Worm (Caenorhabditis elegans) whole organism, L3 larva: ENCODE results near the gene Y46G5A.20.

Source experiments
- ceh-16 ChIP-seq: sonication (generic microtip); optimal IDR thresholded peaks from 2 replicates; lab custom pipeline; 2017; ENCODE audit warnings: missing biosample characterization, missing genetic modification characterization
- ceh-9 ChIP-seq: sonication (generic microtip); optimal IDR thresholded peaks from 2 replicates; lab custom pipeline; 2018; ENCODE audit warnings: missing biosample characterization, missing genetic modification characterization
- egl-27 ChIP-seq: sonication (generic microtip); optimal IDR thresholded peaks from 4 replicates; lab custom pipeline; 2017; ENCODE audit warnings: missing biosample characterization, missing genetic modification reagents, missing genetic modification characterization
- elt-2 ChIP-seq: sonication (generic microtip); optimal IDR thresholded peaks from 2 replicates; lab custom pipeline; 2016; ENCODE audit warnings: missing genetic modification reagents, mild to moderate bottlenecking, missing genetic modification characterization, missing compliant biosample characterization
- jun-1 ChIP-seq: fragments of 150-350 bp; optimal IDR thresholded peaks from 2 replicates; lab custom pipeline; 2014; ENCODE audit warnings: missing biosample characterization, missing genetic modification reagents, missing genetic modification characterization
- nhr-12 ChIP-seq: fragments of 150-350 bp; optimal IDR thresholded peaks from 2 replicates; lab custom pipeline; 2014; ENCODE audit warnings: missing biosample characterization, missing genetic modification characterization
- nhr-25 ChIP-seq: sonication (generic microtip); optimal IDR thresholded peaks from 2 replicates; lab custom pipeline; 2017; ENCODE audit warnings: missing biosample characterization, missing genetic modification characterization
- nhr-76 ChIP-seq: fragments of 150-350 bp; sonication (generic microtip); optimal IDR thresholded peaks from 5 replicates; lab custom pipeline; 2014; ENCODE audit warnings: missing biosample characterization, missing genetic modification characterization
- pha-4 ChIP-seq: fragments of 150-350 bp; optimal IDR thresholded peaks from 2 replicates; lab custom pipeline; 2014; ENCODE audit warnings: missing biosample characterization, missing genetic modification reagents, missing genetic modification characterization
- skn-1 ChIP-seq: fragments of 150-350 bp; optimal IDR thresholded peaks from 2 replicates; lab custom pipeline; 2014; ENCODE audit warnings: missing biosample characterization, missing genetic modification characterization
- unc-62 ChIP-seq: fragments of 150-350 bp; sonication (generic microtip); optimal IDR thresholded peaks from 4 replicates; lab custom pipeline; 2014; ENCODE audit warnings: missing biosample characterization, missing genetic modification reagents, missing genetic modification characterization

DNA sequence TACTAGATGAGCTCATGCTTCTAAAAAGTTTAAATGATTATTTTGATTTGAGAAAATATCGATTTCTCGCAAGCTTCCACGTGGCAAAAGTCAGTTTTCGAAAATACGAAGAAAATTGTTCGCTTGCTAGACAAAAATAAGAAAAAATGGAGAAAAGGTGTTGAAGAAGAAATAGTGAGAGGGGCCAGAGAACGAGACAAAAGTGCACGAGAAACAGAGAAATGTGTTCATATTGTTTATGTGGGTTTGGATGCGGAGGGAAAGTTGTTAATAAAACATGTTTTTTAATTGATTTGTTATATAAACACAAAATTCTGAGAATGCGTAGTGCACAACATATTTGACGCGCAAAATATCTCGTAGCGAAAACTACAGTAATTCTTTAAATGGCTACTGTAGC lies 25.4 kb upstream of the Y46G5A.20 start, which contains the start of gene Y46G5A.15:
- TF ChIP-seq nhr-76: no peak
- TF ChIP-seq egl-27 (tag; lab: Kevin White, UChicago): no peak
- TF ChIP-seq unc-62 (GFP tag; lab: Kevin White, UChicago): no peak
- no peak for TF ChIP-seq nhr-25 (tag; lab: Kevin White, UChicago)
- no peak for TF ChIP-seq ceh-16 (tag; lab: Kevin White, UChicago)
- TF ChIP-seq nhr-12 (tag; lab: Kevin White, UChicago): no peak
- no peak for TF ChIP-seq jun-1 (tag; lab: Kevin White, UChicago)
- no peak for TF ChIP-seq skn-1 (tag; lab: Kevin White, UChicago)
- no peak for TF ChIP-seq elt-2 (tag; lab: Kevin White, UChicago)
- TF ChIP-seq ceh-9 (tag; lab: Kevin White, UChicago): no peak
- TF ChIP-seq pha-4 (tag; lab: Kevin White, UChicago): peak; percentile 31
